Worm (Caenorhabditis elegans) whole organism, mixed stage, embryonic: ENCODE results near the gene exos-1.

ENCODE experiments used
- bed-3 ChIP-seq: fragments of 200-800 bp; sonication (Bioruptor generic); optimal IDR thresholded peaks from 3 replicates; lab custom pipeline; 2018; ENCODE audit warnings: mild to moderate bottlenecking, missing genetic modification characterization, moderate library complexity, missing compliant biosample characterization
- blmp-1 ChIP-seq: fragments of 150-350 bp; optimal IDR thresholded peaks from 2 replicates; lab custom pipeline; 2014; ENCODE audit warnings: missing biosample characterization, missing genetic modification characterization
- ceh-39 ChIP-seq: fragments of 150-350 bp; optimal IDR thresholded peaks from 2 replicates; lab custom pipeline; 2014; ENCODE audit warnings: missing biosample characterization, missing genetic modification characterization
- ces-1 ChIP-seq: fragments of 150-350 bp; optimal IDR thresholded peaks from 2 replicates; lab custom pipeline; 2014; ENCODE audit warnings: missing biosample characterization, missing genetic modification reagents, missing genetic modification characterization
- cnd-1 ChIP-seq: fragments of 200-800 bp; sonication (Bioruptor generic); optimal IDR thresholded peaks from 2 replicates; lab custom pipeline; 2018; ENCODE audit warnings: mild to moderate bottlenecking, missing genetic modification characterization, missing compliant biosample characterization
- elt-1 ChIP-seq: sonication (generic microtip); optimal IDR thresholded peaks from 2 replicates; lab custom pipeline; 2017; ENCODE audit warnings: missing genetic modification characterization, mild to moderate bottlenecking, missing compliant biosample characterization, antibody characterized with exemption, moderate library complexity, borderline replicate concordance; ENCODE audit not compliant: insufficient read depth
- flh-1 ChIP-seq: fragments of 200-800 bp; sonication (Bioruptor generic); optimal IDR thresholded peaks from 2 replicates; lab custom pipeline; 2018; ENCODE audit warnings: mild to moderate bottlenecking, missing genetic modification characterization, moderate library complexity, missing compliant biosample characterization
- hlh-1 ChIP-seq: fragments of 150-350 bp; optimal IDR thresholded peaks from 2 replicates; lab custom pipeline; 2014; ENCODE audit warnings: missing biosample characterization, missing genetic modification reagents, missing genetic modification characterization
- lin-13 ChIP-seq: fragments of 150-350 bp; optimal IDR thresholded peaks from 2 replicates; lab custom pipeline; 2014; ENCODE audit warnings: missing biosample characterization, missing genetic modification characterization
- lsy-2 ChIP-seq: fragments of 150-350 bp; optimal IDR thresholded peaks from 2 replicates; lab custom pipeline; 2014; ENCODE audit warnings: missing biosample characterization, missing genetic modification characterization
- mep-1 ChIP-seq: fragments of 150-350 bp; optimal IDR thresholded peaks from 2 replicates; lab custom pipeline; 2017; ENCODE audit warnings: missing biosample characterization, missing genetic modification reagents, missing genetic modification characterization, inconsistent platforms
- mls-2 ChIP-seq: sonication (generic microtip); optimal IDR thresholded peaks from 2 replicates; lab custom pipeline; 2016; ENCODE audit warnings: mild to moderate bottlenecking, missing genetic modification characterization, moderate library complexity, missing compliant biosample characterization
- nhr-12 ChIP-seq: fragments of 150-350 bp; optimal IDR thresholded peaks from 2 replicates; lab custom pipeline; 2014; ENCODE audit warnings: missing biosample characterization, missing genetic modification characterization
- nhr-2 ChIP-seq: fragments of 150-350 bp; optimal IDR thresholded peaks from 2 replicates; lab custom pipeline; 2014; ENCODE audit warnings: missing biosample characterization, missing genetic modification characterization
- nhr-237 ChIP-seq: fragments of 150-350 bp; optimal IDR thresholded peaks from 2 replicates; lab custom pipeline; 2014; ENCODE audit warnings: missing biosample characterization, missing genetic modification characterization
- nhr-28 ChIP-seq: fragments of 150-350 bp; optimal IDR thresholded peaks from 2 replicates; lab custom pipeline; 2014; ENCODE audit warnings: missing biosample characterization, missing genetic modification characterization
- nhr-76 ChIP-seq: sonication (generic microtip); optimal IDR thresholded peaks from 2 replicates; lab custom pipeline; 2017; ENCODE audit warnings: missing biosample characterization, missing genetic modification characterization
- pha-4 ChIP-seq: fragments of 150-350 bp; optimal IDR thresholded peaks from 2 replicates; lab custom pipeline; 2018; ENCODE audit warnings: missing biosample characterization, missing genetic modification reagents, missing genetic modification characterization
- sem-2 ChIP-seq: fragments of 200-800 bp; sonication (Bioruptor generic); optimal IDR thresholded peaks from 2 replicates; lab custom pipeline; 2018; ENCODE audit warnings: mild to moderate bottlenecking, missing genetic modification characterization, missing compliant biosample characterization
- snpc-4 ChIP-seq: fragments of 150-350 bp; optimal IDR thresholded peaks from 2 replicates; lab custom pipeline; 2014; ENCODE audit warnings: missing biosample characterization, missing genetic modification characterization
- sptf-1 ChIP-seq: sonication (generic microtip); optimal IDR thresholded peaks from 2 replicates; lab custom pipeline; 2017; ENCODE audit warnings: mild to moderate bottlenecking, missing genetic modification characterization, moderate library complexity, missing compliant biosample characterization
- tbx-8 ChIP-seq: fragments of 200-800 bp; sonication (Bioruptor generic); optimal IDR thresholded peaks from 2 replicates; lab custom pipeline; 2018; ENCODE audit warnings: mild to moderate bottlenecking, missing genetic modification characterization, moderate library complexity, missing compliant biosample characterization
- unc-39 ChIP-seq: fragments of 150-350 bp; optimal IDR thresholded peaks from 2 replicates; lab custom pipeline; 2014; ENCODE audit warnings: missing biosample characterization, missing genetic modification characterization
- unc-62 ChIP-seq: fragments of 150-350 bp; optimal IDR thresholded peaks from 2 replicates; lab custom pipeline; 2014; ENCODE audit warnings: missing biosample characterization, missing genetic modification reagents, missing genetic modification characterization
- ztf-11 ChIP-seq: fragments of 150-350 bp; optimal IDR thresholded peaks from 2 replicates; lab custom pipeline; 2014; ENCODE audit warnings: missing biosample characterization, missing genetic modification characterization

exos-1 gene

ce11 chrIII:11008869-11009268 is at the start of gene exos-1:
TSS of gene exos-1 (plus strand) at chrIII:11009043.
- no peak for TF ChIP-seq flh-1 (GFP tag; lab: Kevin White, UChicago)
- no peak for TF ChIP-seq nhr-28 (tag; lab: Kevin White, UChicago)
- TF ChIP-seq snpc-4 (tag; lab: Kevin White, UChicago) = no peak
- no peak for TF ChIP-seq nhr-76 (tag; lab: Kevin White, UChicago)
- no peak for TF ChIP-seq mep-1 (tag; lab: Kevin White, UChicago)
- TF ChIP-seq sem-2 (GFP tag; lab: Kevin White, UChicago) = no peak
- no peak for TF ChIP-seq tbx-8 (GFP tag; lab: Kevin White, UChicago)
- TF ChIP-seq nhr-12 (tag; lab: Kevin White, UChicago) = no peak
- no peak for TF ChIP-seq mls-2
- TF ChIP-seq ces-1 (GFP tag; lab: Kevin White, UChicago) = no peak
- no peak for TF ChIP-seq sptf-1 (tag; lab: Kevin White, UChicago)
- TF ChIP-seq blmp-1 (tag; lab: Kevin White, UChicago) = no peak
- TF ChIP-seq unc-62 (GFP tag; lab: Kevin White, UChicago) = no peak

DNA sequence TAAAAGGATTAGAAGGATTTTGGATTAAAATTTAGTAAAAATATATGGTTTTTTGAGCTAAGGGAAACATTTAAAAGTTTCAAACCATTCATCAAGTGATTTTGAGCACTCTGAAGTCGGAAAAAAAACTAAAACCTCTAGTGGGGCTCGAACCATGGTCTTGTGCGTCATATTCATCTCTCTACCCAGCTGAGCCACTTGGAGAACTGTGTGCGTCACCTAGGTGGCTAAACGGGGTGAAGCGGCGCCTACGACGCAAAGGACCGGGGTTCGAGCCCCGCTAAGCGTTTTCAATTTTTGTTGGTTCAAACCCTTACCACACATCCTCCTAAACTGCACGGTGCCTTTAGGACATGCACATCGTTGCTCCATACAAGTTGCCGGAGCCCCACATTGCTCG is 48.5 kb upstream of the exos-1 start:
- no peak for TF ChIP-seq hlh-1
- no peak for TF ChIP-seq flh-1 (GFP tag; lab: Kevin White, UChicago)
- no peak for TF ChIP-seq lsy-2 (tag; lab: Kevin White, UChicago)
- TF ChIP-seq tbx-8 (GFP tag; lab: Kevin White, UChicago) = no peak
- no peak for TF ChIP-seq nhr-12 (tag; lab: Kevin White, UChicago)
- no peak for TF ChIP-seq ztf-11 (tag; lab: Kevin White, UChicago)
- TF ChIP-seq sem-2 (GFP tag; lab: Kevin White, UChicago) = no peak
- no peak for TF ChIP-seq cnd-1 (tag; lab: Kevin White, UChicago)
- no peak for TF ChIP-seq nhr-2 (tag; lab: Kevin White, UChicago)
- TF ChIP-seq nhr-28 (tag; lab: Kevin White, UChicago) = no peak
- TF ChIP-seq elt-1 (tag; lab: Kevin White, UChicago) = no peak
- no peak for TF ChIP-seq pha-4
- no peak for TF ChIP-seq ceh-39 (tag; lab: Kevin White, UChicago)
- no peak for TF ChIP-seq snpc-4 (tag; lab: Kevin White, UChicago)
- TF ChIP-seq, all 35 proteins: peak for 0

DNA sequence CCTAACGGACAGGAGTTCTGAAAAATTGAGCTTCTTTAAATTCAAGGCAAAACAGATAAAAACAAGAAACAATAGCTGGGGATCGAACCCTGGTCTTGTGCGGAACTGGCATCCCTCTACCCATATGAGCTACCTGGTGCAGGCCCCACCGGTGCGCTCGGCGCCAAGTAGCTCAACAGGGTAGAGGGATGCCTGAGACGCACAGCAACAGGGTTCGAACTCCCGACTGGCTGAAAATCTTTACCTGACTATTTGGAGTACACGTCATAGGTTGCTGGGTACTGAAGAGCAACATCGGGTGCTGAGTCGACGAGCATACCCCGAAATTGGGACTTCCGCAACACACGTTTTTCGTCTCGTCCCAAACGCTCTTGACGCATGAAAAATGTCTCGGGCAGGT is 45.9 kb upstream of the exos-1 start:
- no peak for TF ChIP-seq cnd-1 (tag; lab: Kevin White, UChicago)
- TF ChIP-seq sem-2 (GFP tag; lab: Kevin White, UChicago) = no peak
- TF ChIP-seq bed-3 (GFP tag; lab: Kevin White, UChicago) = no peak
- no peak for TF ChIP-seq lin-13
- TF ChIP-seq unc-39 (tag; lab: Kevin White, UChicago) = no peak
- no peak for TF ChIP-seq ces-1 (GFP tag; lab: Kevin White, UChicago)
- no peak for TF ChIP-seq flh-1 (GFP tag; lab: Kevin White, UChicago)
- no peak for TF ChIP-seq sptf-1 (tag; lab: Kevin White, UChicago)

DNA sequence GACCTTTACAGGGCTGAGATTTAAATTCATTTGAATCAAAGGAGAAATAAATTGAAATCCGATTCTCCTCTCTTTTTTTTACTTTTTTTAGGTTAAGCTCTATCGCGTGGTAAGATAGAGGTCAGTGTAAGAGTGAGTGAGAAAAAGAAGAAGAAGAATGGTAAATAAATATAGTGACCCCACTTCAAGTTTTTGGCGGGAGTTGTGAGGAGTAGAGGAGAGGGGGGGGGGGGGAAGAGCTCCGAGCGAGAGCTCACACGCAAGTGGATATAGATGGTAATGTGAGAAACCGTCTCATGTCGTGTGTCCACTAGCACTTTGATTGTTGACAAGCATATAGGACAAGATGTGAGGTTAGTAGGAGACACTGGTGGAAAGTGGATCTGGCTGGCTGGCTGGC is 41.8 kb upstream of the exos-1 start, which contains the start of gene W05B2.2:
Gene W05B2.2 (minus strand): TSS at position 101 of the 400 bp plus-strand sequence.
- TF ChIP-seq snpc-4 (tag; lab: Kevin White, UChicago) (no peak), unc-62 (GFP tag; lab: Kevin White, UChicago) (no peak), lin-13 (no peak), lsy-2 (tag; lab: Kevin White, UChicago) (no peak), ces-1 (GFP tag; lab: Kevin White, UChicago) (no peak)

DNA sequence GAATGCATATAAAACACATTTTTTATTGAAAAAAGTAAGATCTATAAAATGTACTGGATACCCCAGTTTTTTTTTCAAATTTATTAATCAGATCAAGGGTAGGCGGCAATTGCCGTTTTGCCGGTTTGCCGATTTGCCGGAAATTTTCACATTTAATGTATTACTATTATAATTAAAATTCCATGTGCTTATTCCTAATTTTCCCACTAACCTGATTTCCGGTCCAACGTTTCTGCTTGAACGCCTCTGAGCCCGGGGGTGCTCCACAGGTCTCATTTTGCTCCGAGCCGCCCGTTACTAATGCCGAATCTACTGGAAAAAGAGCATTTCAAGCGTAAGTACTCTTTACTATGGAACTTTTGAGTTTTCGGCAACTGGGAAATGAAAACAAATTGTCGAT is 39.2 kb upstream of the exos-1 start, which contains the start of gene dhc-4:
Gene dhc-4 (plus strand): TSS at position 301 of the 400 bp plus-strand sequence.
- no peak for TF ChIP-seq tbx-8 (GFP tag; lab: Kevin White, UChicago)

- no peak for TF ChIP-seq lin-13
- TF ChIP-seq sem-2 (GFP tag; lab: Kevin White, UChicago) = no peak
- no peak for TF ChIP-seq nhr-2 (tag; lab: Kevin White, UChicago)
- TF ChIP-seq nhr-237 (tag; lab: Kevin White, UChicago) = no peak
These were observed 32.3 kb upstream of the exos-1 start for ce11 chrIII:10976580-10976979.

DNA sequence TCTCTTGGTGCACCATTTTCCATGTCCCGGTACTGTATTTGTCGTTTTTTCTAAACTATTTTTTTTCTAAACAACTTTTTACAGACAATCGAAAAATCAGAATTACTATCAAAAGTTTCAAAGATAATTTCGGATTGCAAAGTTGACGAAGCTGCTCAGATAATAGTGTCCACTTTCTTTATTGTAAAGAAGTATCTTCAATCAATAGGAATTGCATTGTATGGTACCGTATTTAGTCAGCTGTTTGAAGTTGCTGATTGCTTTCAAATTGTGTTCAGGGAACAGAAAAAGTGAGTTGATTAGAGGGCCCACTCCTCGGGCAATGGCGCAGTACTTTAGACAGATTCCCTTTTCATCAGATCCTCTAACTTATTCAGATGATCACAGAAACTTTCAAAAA is 27.3 kb upstream of the exos-1 start:
- TF ChIP-seq unc-62 (GFP tag; lab: Kevin White, UChicago) = no peak
